Fruit fly (Drosophila melanogaster): ENCODE measurements around the gene CG31189.

Gene CG31189

DNA sequence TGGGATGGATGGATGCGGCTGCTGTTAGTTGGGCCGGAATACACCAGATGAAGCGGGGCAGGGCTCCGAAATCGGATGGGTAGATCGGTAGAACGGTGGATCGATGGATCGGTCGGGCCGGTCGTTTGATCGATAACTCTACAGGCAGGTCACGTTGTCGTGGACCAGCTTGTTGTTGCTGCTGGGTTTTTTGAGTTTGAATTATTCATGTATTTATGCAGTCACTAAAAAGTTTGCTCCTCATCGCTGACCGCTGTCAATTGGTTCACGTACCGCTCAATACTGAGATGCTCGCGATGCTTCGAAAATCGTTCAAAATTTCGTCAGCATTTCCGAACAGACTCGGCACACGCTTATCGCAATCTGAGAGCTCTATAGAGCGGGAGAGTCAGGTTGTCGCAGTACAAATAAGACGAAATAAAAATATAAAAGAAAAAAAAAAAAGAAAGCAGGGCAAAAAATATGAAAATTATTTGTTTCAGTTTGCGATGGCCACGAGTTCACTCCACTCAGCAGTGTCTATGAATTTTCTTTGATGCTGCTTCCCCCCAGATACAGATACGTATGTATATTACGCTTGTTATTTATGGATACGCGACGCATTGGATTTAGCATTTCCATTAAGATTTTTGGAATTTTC lies 21.6 kb downstream of the CG31189 start, which contains the start of gene peg:
peg (minus strand) TSS at position 262 of the 640 bp plus-strand sequence.
- TF ChIP-seq jim (GFP tag; optimal IDR thresholded peaks at IDR 0.05) (no peak), HLH106 (tag; optimal IDR thresholded peaks at IDR 0.05) (peak; percentile 9), dl (GFP tag; optimal IDR thresholded peaks at IDR 0.05; ENCODE audit: insufficient read depth in 1 of 2, partially characterized antibody in 2 of 2) (no peak), Sp1 (GFP tag; optimal IDR thresholded peaks at IDR 0.05) (peak; percentile 72), sage (GFP tag; optimal IDR thresholded peaks at IDR 0.05) (peak; percentile 9), brk (GFP tag; optimal IDR thresholded peaks at IDR 0.05) (no peak), br (GFP tag; optimal IDR thresholded peaks at IDR 0.05) (peak; percentile 37), CrebA (GFP tag; optimal IDR thresholded peaks at IDR 0.05; ENCODE audit: borderline replicate concordance) (peak; percentile 68), CG32264 (GFP tag; optimal IDR thresholded peaks at IDR 0.05) (no peak), Rel (GFP tag; optimal IDR thresholded peaks at IDR 0.05) (peak; percentile 84), Rel (tag; optimal IDR thresholded peaks at IDR 0.05) (no peak)

DNA sequence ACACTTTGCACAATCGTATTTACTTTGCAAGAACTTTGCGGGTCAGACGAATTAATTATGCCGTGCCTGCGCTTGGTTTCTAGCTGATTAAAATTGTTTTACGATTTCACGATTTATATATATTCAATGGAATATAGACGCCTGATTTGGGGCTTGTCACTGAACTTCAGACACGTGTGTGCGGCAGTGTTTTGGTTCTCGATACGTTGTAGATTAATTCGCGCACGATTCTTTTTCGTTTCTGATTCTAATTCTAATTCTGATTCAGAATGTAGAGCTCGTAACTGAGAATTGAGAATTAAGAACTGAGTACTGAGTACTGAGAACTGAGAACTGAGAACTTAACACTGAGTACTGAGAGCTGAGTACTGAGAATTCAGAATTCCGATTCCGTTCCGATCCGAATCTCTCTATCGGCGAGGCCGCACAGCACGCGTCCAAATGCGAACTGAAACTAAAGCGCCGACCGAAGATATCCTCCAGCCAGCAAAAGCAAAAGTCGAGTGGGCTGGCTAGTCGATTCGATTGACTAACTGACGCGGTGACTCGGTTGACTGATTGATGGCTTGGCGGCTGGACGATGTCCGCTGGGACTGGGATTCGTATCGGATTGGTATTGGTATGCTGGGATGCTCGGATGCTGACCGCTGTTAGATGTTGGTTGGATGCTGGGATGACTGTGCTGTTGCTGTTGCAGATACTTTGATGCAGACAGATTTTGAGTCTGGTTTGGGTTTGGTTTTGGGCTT lies 22.7 kb downstream of the CG31189 start:
- TF ChIP-seq Rel (GFP tag; optimal IDR thresholded peaks at IDR 0.05) (no peak), Rel (tag; optimal IDR thresholded peaks at IDR 0.05) (no peak), fru (GFP tag; optimal IDR thresholded peaks at IDR 0.05) (no peak), dsf (GFP tag; optimal IDR thresholded peaks at IDR 0.05; ENCODE audit: borderline replicate concordance) (no peak), dmrt93B (GFP tag; optimal IDR thresholded peaks at IDR 0.05) (no peak), CG9705 (GFP tag; optimal IDR thresholded peaks at IDR 0.05) (no peak), Vsx2 (GFP tag; optimal IDR thresholded peaks at IDR 0.05; ENCODE audit: partially characterized antibody) (no peak), GATAd (GFP tag; optimal IDR thresholded peaks at IDR 0.05) (no peak), CrebA (GFP tag; optimal IDR thresholded peaks at IDR 0.05; ENCODE audit: borderline replicate concordance) (no peak)

DNA sequence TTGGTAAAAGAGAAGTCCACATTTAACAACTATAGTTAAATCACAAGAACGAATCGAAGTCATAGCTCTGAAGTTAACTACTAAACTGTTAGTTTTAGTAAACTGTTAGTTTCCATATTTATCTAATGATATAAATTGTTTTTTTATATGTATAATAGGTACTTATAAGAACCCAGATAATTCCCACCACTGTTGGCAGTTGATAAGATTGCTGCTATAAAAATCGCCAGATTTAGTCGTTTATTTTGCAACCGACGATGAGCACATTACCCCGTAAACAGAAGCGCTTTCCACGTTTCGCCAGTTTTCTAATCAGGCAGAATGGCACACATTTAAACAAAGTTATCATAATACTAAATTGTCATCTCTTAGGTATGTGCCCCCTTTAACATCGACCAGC lies 26.6 kb downstream of the CG31189 start:
- TF ChIP-seq rgr (GFP tag; optimal IDR thresholded peaks at IDR 0.05) = no peak
- peak; percentile 27 for TF ChIP-seq brk (GFP tag; optimal IDR thresholded peaks at IDR 0.05)
- TF ChIP-seq CG9705 (GFP tag; optimal IDR thresholded peaks at IDR 0.05) = no peak
- no peak for TF ChIP-seq CrebA (GFP tag; optimal IDR thresholded peaks at IDR 0.05; ENCODE audit: borderline replicate concordance)
- no peak for TF ChIP-seq ey (GFP tag; optimal IDR thresholded peaks at IDR 0.05)
- no peak for TF ChIP-seq br (GFP tag; optimal IDR thresholded peaks at IDR 0.05)
- no peak for TF ChIP-seq Hr78 (GFP tag; optimal IDR thresholded peaks at IDR 0.05)
- TF ChIP-seq h (GFP tag; optimal IDR thresholded peaks at IDR 0.05) = peak; percentile 7
- no peak for TF ChIP-seq fru (GFP tag; optimal IDR thresholded peaks at IDR 0.05)
- peak in 1 of 2 experiments; percentile 31 for TF ChIP-seq foxo (GFP tag; optimal IDR thresholded peaks at IDR 0.05)
- no peak for TF ChIP-seq sage (GFP tag; optimal IDR thresholded peaks at IDR 0.05)
- no peak for TF ChIP-seq dl (GFP tag; optimal IDR thresholded peaks at IDR 0.05; ENCODE audit: insufficient read depth in 1 of 2, partially characterized antibody in 2 of 2)
- no peak for TF ChIP-seq dmrt93B (GFP tag; optimal IDR thresholded peaks at IDR 0.05)
- no peak for TF ChIP-seq sv (GFP tag; optimal IDR thresholded peaks at IDR 0.05)

DNA sequence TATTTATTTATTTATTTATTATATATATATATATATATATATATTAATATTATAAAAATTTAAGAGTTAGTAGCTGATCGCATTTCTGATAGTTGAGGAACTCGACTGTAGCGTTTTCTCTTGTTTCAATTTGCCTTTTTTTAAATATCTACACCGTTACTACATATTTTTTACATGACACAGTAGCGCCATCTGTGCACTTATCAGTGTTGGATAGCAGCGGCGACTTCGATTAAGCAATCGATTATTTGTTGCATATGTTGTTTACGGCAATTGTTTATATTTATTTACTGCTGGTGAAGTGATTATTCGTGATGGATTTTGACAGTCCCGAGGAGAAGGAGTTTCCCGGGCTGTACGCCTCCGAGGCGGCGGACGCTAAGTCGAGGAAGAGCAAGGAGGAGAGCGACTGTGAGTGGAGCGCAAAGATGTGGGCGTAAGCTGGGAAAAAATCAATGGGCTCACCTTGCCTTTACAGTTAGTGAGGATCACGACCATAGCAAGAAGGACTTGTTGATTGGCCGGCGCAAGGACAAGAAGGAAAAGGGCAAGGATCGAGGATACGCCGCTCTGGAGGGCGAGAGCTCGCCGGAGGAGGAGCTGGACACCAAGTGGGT lies 28.1 kb downstream of the CG31189 start, which contains the start of gene Rlip:
Rlip (plus strand) TSS at position 221 of the 617 bp plus-strand sequence.
- TF ChIP-seq foxo (GFP tag; optimal IDR thresholded peaks at IDR 0.05) (peak in 1 of 2 experiments; percentile 67), Hnf4 (GFP tag; optimal IDR thresholded peaks at IDR 0.05) (peak; percentile 52), fru (GFP tag; optimal IDR thresholded peaks at IDR 0.05) (peak; percentile 62), Myc (optimal IDR thresholded peaks at IDR 0.05) (no peak), dmrt93B (GFP tag; optimal IDR thresholded peaks at IDR 0.05) (peak; percentile 27), Rel (GFP tag; optimal IDR thresholded peaks at IDR 0.05) (no peak), Rel (tag; optimal IDR thresholded peaks at IDR 0.05) (peak; percentile 17), dl (GFP tag; optimal IDR thresholded peaks at IDR 0.05; ENCODE audit: insufficient read depth in 1 of 2, partially characterized antibody in 2 of 2) (no peak), Jra (GFP tag; optimal IDR thresholded peaks at IDR 0.05) (no peak), HLH106 (tag; optimal IDR thresholded peaks at IDR 0.05) (peak; percentile 42), psq (GFP tag; optimal IDR thresholded peaks at IDR 0.05) (peak; percentile 9), h (GFP tag; optimal IDR thresholded peaks at IDR 0.05) (peak; percentile 59), rgr (GFP tag; optimal IDR thresholded peaks at IDR 0.05) (peak; percentile 50), CG9705 (GFP tag; optimal IDR thresholded peaks at IDR 0.05) (peak; percentile 30)

Data from whole organism, wandering third instar larva.